Worm (Caenorhabditis elegans) whole organism, early embryonic: ENCODE data around the gene B0281.6.

Experiments
- B0310.2 ChIP-seq: sonication (generic microtip); optimal IDR thresholded peaks from 2 replicates; lab custom pipeline; 2016; ENCODE audit warnings: mild to moderate bottlenecking, missing genetic modification characterization, missing compliant biosample characterization
- F13C5.2 ChIP-seq: sonication (generic microtip); optimal IDR thresholded peaks from 2 replicates; lab custom pipeline; 2017; ENCODE audit warnings: mild to moderate bottlenecking, missing genetic modification characterization, inconsistent platforms, missing compliant biosample characterization
- aly-1 ChIP-seq: sonication (generic microtip); optimal IDR thresholded peaks from 2 replicates; lab custom pipeline; 2016; ENCODE audit warnings: missing genetic modification characterization, missing compliant biosample characterization
- ama-1 ChIP-seq: fragments of 150-350 bp; optimal IDR thresholded peaks from 2 replicates; lab custom pipeline; 2014
- ceh-13 ChIP-seq: fragments of 200-800 bp; sonication (Bioruptor generic); optimal IDR thresholded peaks from 2 replicates; lab custom pipeline; 2018; ENCODE audit warnings: mild to moderate bottlenecking, missing genetic modification characterization, missing compliant biosample characterization
- ceh-36 ChIP-seq: sonication (generic microtip); optimal IDR thresholded peaks from 2 replicates; lab custom pipeline; 2016; ENCODE audit warnings: missing genetic modification characterization, inconsistent platforms, missing compliant biosample characterization
- ets-7 ChIP-seq: sonication (generic microtip); optimal IDR thresholded peaks from 2 replicates; lab custom pipeline; 2016; ENCODE audit warnings: missing genotype, missing genetic modification characterization, missing compliant biosample characterization
- flt-1 ChIP-seq: fragments of 200-800 bp; sonication (Bioruptor generic); IDR thresholded peaks from 2 replicates; pipeline ENCODE4 v1.3.6; 2022; ENCODE audit warnings: missing genetic modification characterization, missing compliant biosample characterization
- hmbx-1 ChIP-seq: sonication (generic microtip); optimal IDR thresholded peaks from 2 replicates; lab custom pipeline; 2016; ENCODE audit warnings: mild to moderate bottlenecking, missing genetic modification characterization, missing compliant biosample characterization
- hmg-4 ChIP-seq: fragments of 200-800 bp; sonication (Bioruptor generic); optimal IDR thresholded peaks from 2 replicates; lab custom pipeline; 2018; ENCODE audit warnings: mild to moderate bottlenecking, missing genetic modification characterization, missing compliant biosample characterization
- hnd-1 ChIP-seq: sonication (generic microtip); optimal IDR thresholded peaks from 2 replicates; lab custom pipeline; 2016; ENCODE audit warnings: missing genetic modification characterization, missing compliant biosample characterization
- pes-1 ChIP-seq: fragments of 200-800 bp; sonication (Bioruptor generic); IDR thresholded peaks from 2 replicates; pipeline ENCODE4 v1.3.6; 2022; ENCODE audit warnings: missing genetic modification reagents, missing genetic modification characterization, missing compliant biosample characterization
- scrt-1 ChIP-seq: fragments of 200-800 bp; sonication (Bioruptor generic); IDR thresholded peaks from 2 replicates; pipeline ENCODE4 v1.3.6; 2022; ENCODE audit warnings: missing genetic modification characterization, missing compliant biosample characterization
- sea-1 ChIP-seq: fragments of 200-800 bp; sonication (Bioruptor generic); conservative IDR thresholded peaks from 2 replicates; pipeline ENCODE4 v1.3.6; 2022; ENCODE audit warnings: missing genetic modification characterization, missing compliant biosample characterization
- tbx-11 ChIP-seq: fragments of 200-800 bp; sonication (Bioruptor generic); IDR thresholded peaks from 2 replicates; pipeline ENCODE4 v1.3.6; 2022; ENCODE audit warnings: missing genetic modification characterization, missing compliant biosample characterization
- tbx-37 ChIP-seq: fragments of 200-800 bp; sonication (Bioruptor generic); conservative IDR thresholded peaks from 2 replicates; pipeline ENCODE4 v1.3.6; 2022; ENCODE audit warnings: missing genetic modification reagents, missing genetic modification characterization, missing compliant biosample characterization
- tra-4 ChIP-seq: sonication (generic microtip); optimal IDR thresholded peaks from 2 replicates; lab custom pipeline; 2017; ENCODE audit warnings: missing genetic modification characterization, missing compliant biosample characterization

B0281.6 gene

DNA sequence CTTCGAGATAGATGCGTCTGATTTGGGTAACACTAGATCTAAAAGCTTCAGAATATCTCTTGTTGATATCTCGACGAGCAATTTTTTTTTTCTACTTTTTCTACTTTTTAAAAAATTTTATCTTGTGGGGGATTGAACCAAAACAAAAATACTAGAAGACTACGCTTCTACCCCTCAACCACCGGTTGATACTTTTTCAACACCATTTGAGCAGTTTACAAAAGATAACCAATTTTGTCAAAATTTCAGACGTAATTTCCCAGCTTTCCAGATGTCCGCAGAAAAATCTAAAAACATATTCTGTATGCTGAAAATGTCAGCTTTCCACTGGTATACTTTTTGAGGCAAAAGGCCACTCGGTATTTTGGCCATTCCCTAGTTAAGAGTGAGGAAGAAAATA lies 2.3 kb upstream of the B0281.6 start:
- no peak for TF ChIP-seq tbx-11 (GFP tag; lab: Robert Waterston, UW)
- TF ChIP-seq flt-1 (GFP tag; lab: Robert Waterston, UW), result no peak
- TF ChIP-seq B0310.2, result no peak
- TF ChIP-seq sea-1 (GFP tag; lab: Robert Waterston, UW), result no peak
- TF ChIP-seq F13C5.2 (tag; lab: Kevin White, UChicago), result no peak
- no peak for TF ChIP-seq hmg-4 (GFP tag; lab: Kevin White, UChicago)
- no peak for TF ChIP-seq scrt-1
- TF ChIP-seq hmbx-1, result no peak
- TF ChIP-seq tbx-37, result no peak
- TF ChIP-seq tra-4, result no peak
- TF ChIP-seq hnd-1 (tag; lab: Kevin White, UChicago), result no peak
- no peak for TF ChIP-seq ama-1 (lab: Kevin White, UChicago)
- no peak for TF ChIP-seq ceh-36 (tag; lab: Kevin White, UChicago)
- TF ChIP-seq aly-1 (tag; lab: Kevin White, UChicago), result no peak
- no peak for TF ChIP-seq ceh-13 (GFP tag; lab: Kevin White, UChicago)
- no peak for TF ChIP-seq ets-7
- TF ChIP-seq pes-1 (GFP tag; lab: Robert Waterston, UW), result no peak

- no peak for TF ChIP-seq ets-7
- no peak for TF ChIP-seq aly-1 (tag; lab: Kevin White, UChicago)
- TF ChIP-seq ama-1 (lab: Kevin White, UChicago), result no peak
- no peak for TF ChIP-seq ceh-36 (tag; lab: Kevin White, UChicago)
- no peak for TF ChIP-seq scrt-1
- TF ChIP-seq hmg-4 (GFP tag; lab: Kevin White, UChicago), result no peak
- no peak for TF ChIP-seq tbx-11 (GFP tag; lab: Robert Waterston, UW)
- no peak for TF ChIP-seq sea-1 (GFP tag; lab: Robert Waterston, UW)
- no peak for TF ChIP-seq flt-1 (GFP tag; lab: Robert Waterston, UW)
- no peak for TF ChIP-seq hmbx-1
- TF ChIP-seq B0310.2, result no peak
- no peak for TF ChIP-seq pes-1 (GFP tag; lab: Robert Waterston, UW)
- no peak for TF ChIP-seq hnd-1 (tag; lab: Kevin White, UChicago)
- TF ChIP-seq F13C5.2 (tag; lab: Kevin White, UChicago), result no peak
- TF ChIP-seq tra-4, result no peak
- TF ChIP-seq ceh-13 (GFP tag; lab: Kevin White, UChicago), result no peak
Observed at ce11 chrII:2300861-2301260, 1.4 kb downstream of the B0281.6 start, which contains the start of gene B0281.5. TSS of gene B0281.5 (minus strand) at chrII:2300961.

ce11 chrII:2298742-2299141 lies 3.5 kb downstream of the B0281.6 start, which contains the start of gene B0281.4:
TSS of gene B0281.4 (minus strand) at chrII:2298842.
- no peak for TF ChIP-seq tbx-11 (GFP tag; lab: Robert Waterston, UW)
- TF ChIP-seq hnd-1 (tag; lab: Kevin White, UChicago), result no peak
- TF ChIP-seq hmbx-1, result no peak
- no peak for TF ChIP-seq pes-1 (GFP tag; lab: Robert Waterston, UW)
- TF ChIP-seq sea-1 (GFP tag; lab: Robert Waterston, UW), result no peak
- TF ChIP-seq ceh-36 (tag; lab: Kevin White, UChicago), result no peak
- TF ChIP-seq ceh-13 (GFP tag; lab: Kevin White, UChicago), result no peak
- TF ChIP-seq ama-1 (lab: Kevin White, UChicago), result no peak
- TF ChIP-seq flt-1 (GFP tag; lab: Robert Waterston, UW), result no peak
- no peak for TF ChIP-seq ets-7
- TF ChIP-seq F13C5.2 (tag; lab: Kevin White, UChicago), result no peak
- TF ChIP-seq aly-1 (tag; lab: Kevin White, UChicago), result no peak
- TF ChIP-seq scrt-1, result no peak
- no peak for TF ChIP-seq hmg-4 (GFP tag; lab: Kevin White, UChicago)
- TF ChIP-seq tbx-37, result no peak
- TF ChIP-seq tra-4, result no peak

ce11 chrII:2295817-2296315 lies 6.4 kb downstream of the B0281.6 start, which contains the start of gene fbxc-25:
TSS of gene fbxc-25 (minus strand) at chrII:2296265.
- TF ChIP-seq flt-1 (GFP tag; lab: Robert Waterston, UW), result no peak
- TF ChIP-seq tbx-11 (GFP tag; lab: Robert Waterston, UW), result no peak
- TF ChIP-seq hmg-4 (GFP tag; lab: Kevin White, UChicago), result no peak
- no peak for TF ChIP-seq ceh-13 (GFP tag; lab: Kevin White, UChicago)
- no peak for TF ChIP-seq tbx-37
- TF ChIP-seq ets-7, result no peak
- TF ChIP-seq B0310.2, result no peak
- TF ChIP-seq pes-1 (GFP tag; lab: Robert Waterston, UW), result no peak
- TF ChIP-seq hmbx-1, result no peak
- no peak for TF ChIP-seq sea-1 (GFP tag; lab: Robert Waterston, UW)
- no peak for TF ChIP-seq F13C5.2 (tag; lab: Kevin White, UChicago)
- TF ChIP-seq scrt-1, result no peak
- TF ChIP-seq ama-1 (lab: Kevin White, UChicago), result no peak
- TF ChIP-seq aly-1 (tag; lab: Kevin White, UChicago), result no peak
- TF ChIP-seq ceh-36 (tag; lab: Kevin White, UChicago), result no peak
- TF ChIP-seq tra-4, result no peak
- TF ChIP-seq hnd-1 (tag; lab: Kevin White, UChicago), result no peak

DNA sequence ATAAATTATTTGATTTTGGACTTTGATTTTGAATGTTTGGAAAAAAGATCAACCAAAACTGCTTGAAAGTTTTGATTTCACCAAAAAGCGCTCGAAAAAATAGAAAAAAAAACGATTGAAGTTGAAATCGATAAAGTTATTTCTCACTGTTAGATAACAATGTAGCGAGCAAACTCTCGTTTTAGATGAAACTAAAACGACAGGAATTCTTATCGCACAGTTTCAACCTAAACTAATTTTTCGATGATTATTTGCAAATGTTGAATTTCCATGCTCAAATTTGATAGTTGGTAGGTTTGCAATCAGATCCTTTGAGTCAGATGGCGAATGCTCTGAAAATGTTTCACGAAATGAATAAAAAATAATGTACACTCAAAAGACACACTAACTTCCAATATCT lies 9.7 kb downstream of the B0281.6 start:
- TF ChIP-seq tra-4 (no peak), sea-1 (GFP tag; lab: Robert Waterston, UW) (no peak), tbx-37 (no peak)

DNA sequence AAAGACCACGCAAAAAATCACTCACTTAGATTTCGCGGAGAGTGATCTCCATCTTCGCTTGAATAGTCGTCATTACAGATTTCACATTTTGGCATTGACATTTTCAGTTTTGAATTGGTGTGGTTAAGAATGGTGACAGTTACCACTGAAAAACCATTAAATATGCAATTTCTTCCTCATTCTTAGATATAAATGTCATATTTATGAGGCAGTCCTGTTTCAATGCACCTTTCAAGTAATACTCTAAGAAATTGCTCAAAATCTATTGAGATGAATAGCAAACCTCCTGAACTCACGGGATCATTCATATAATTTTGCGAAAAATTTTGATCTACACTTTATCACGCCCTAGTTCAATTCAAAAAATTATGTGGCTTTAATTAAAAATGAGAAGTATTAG lies 10.2 kb downstream of the B0281.6 start, which contains the start of gene K09F6.7:
Gene K09F6.7, minus strand, starts transcription at position 101 of the 400 bp plus-strand sequence.
- TF ChIP-seq hnd-1 (tag; lab: Kevin White, UChicago), result no peak
- no peak for TF ChIP-seq tbx-37
- TF ChIP-seq hmg-4 (GFP tag; lab: Kevin White, UChicago), result no peak
- no peak for TF ChIP-seq tbx-11 (GFP tag; lab: Robert Waterston, UW)
- no peak for TF ChIP-seq flt-1 (GFP tag; lab: Robert Waterston, UW)
- no peak for TF ChIP-seq tra-4

DNA sequence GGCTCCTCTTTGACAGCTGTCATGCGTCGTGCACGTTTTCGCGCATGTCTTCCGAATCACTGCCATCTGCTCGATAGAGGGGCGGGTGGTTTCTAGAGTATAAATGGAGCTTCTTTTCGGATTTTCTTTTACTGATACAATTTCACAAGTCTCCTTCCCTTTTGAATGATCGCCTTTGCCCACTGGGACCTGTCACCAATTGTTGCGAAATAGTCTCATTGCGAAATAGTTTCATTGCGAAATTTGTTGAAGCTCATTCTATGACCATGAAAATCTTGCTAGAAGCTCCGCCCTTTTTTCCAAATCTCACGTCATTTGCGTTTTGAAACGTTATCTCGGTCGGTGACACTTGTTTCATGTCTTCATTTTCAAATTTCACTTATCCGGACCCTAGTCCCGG lies 12.8 kb downstream of the B0281.6 start:
- TF ChIP-seq tbx-11 (GFP tag; lab: Robert Waterston, UW), result no peak
- no peak for TF ChIP-seq tbx-37
- TF ChIP-seq aly-1 (tag; lab: Kevin White, UChicago), result no peak
- TF ChIP-seq F13C5.2 (tag; lab: Kevin White, UChicago), result no peak
- no peak for TF ChIP-seq hmbx-1
